Worm (Caenorhabditis elegans) whole organism, dauer: ENCODE data around the gene srh-111.
"Not testable (repeated sequence)": the region's sequence is repeated elsewhere in the genome, so short reads cannot be mapped to it uniquely, and the experiment has no call there.

Experiments used
- unc-62 ChIP-seq: sonication (generic microtip); optimal IDR thresholded peaks from 2 replicates; lab custom pipeline; 2017; ENCODE audit warnings: missing biosample characterization, missing genetic modification reagents, missing genetic modification characterization

The srh-111 gene

DNA sequence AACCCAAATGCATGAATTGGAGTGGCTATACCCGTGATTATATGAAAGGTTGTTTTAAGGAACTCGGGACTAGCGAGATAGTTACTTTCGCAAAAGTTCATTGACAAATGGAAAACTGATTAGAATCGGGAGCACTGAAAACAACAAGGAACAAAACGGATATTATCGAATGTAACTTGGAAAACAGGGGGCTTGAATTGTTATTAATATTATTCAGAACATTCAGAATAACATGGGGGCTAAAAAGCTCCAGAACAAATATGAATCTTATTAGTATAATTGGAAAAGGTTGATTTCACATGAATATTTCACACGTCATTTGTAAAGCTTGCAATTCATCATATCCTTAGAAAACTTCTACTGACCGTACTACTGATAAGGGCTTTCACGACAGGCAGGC is 13.4 kb downstream of the srh-111 start, which contains the start of gene srh-235:
TSS of gene srh-235 (minus strand) at position 101 of the 400 bp plus-strand sequence.
- no peak for TF ChIP-seq unc-62

DNA sequence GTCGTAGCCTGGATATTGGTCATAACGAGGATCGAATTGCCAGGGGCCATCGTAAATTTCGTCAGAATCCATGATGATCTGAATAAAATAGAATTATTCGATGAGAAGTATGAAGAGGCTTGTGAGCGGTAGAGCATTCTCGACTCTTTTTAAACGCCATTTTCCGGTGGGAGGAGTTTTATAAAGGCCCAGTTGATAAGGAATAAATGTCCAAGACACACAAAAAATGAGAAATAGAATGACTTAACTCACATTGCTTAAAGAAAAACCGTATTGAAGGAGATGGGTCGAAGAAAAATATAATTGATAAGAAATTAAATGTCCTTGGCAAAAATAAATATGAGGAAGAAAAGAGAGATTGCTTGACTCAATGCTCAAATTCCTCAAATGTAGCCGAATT is 15.8 kb downstream of the srh-111 start, which contains the start of gene F20E11.17:
TSS of gene F20E11.17 (minus strand) at position 101 of the 400 bp plus-strand sequence.
- TF ChIP-seq unc-62: no peak

DNA sequence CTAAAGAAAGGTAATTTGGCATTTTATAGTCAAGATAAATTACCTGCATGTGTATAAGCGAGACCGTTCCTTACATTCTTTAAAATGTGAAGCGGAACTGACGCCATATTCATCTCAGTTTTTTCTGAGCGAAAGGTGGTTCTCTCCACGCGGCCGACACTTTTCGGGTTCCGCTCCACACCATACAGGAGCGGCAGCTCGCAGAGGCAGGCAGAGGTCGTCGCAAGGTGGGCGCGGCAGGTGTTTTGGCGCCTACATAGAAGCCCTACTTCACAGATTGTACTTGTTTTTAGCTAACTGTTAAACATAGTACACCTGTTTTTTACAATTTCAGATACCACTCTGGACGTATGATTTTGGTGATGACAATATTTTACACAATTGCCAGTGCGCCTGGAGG is 17.1 kb downstream of the srh-111 start:
- no peak for TF ChIP-seq unc-62

- no peak for TF ChIP-seq unc-62
Observed at ce11 chrV:17466751-17467150, 18.2 kb downstream of the srh-111 start, which contains the start of gene srw-72. srw-72 (plus strand) TSS chrV:17467051.

- not testable (repeated sequence) for TF ChIP-seq unc-62
Observed at ce11 chrV:17464278-17464677, 20.7 kb downstream of the srh-111 start, which contains the start of gene F20E11.7. F20E11.7 (plus strand) TSS chrV:17464578.

DNA sequence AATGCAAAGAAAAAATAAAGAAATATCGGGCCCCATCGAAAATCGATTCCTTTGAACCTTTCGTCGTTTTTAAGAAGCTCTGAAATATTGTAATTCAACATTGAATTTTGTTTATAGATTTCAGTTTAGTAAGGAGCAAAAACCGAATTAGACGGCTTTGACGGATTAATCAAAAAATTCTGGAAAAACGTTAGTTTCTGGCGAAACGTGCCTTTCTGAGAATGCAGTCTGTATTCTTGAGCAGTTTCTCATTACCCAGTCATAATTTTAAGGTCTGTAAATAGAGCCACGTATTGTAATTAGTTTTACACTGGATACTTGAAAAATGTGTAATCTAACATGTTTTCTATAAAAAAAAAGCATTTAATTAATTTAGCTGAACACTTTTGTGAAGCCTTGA is 24.9 kb downstream of the srh-111 start, which contains the start of gene srz-48:
TSS of gene srz-48 (minus strand) at position 101 of the 400 bp plus-strand sequence.
- TF ChIP-seq unc-62: no peak

- no peak for TF ChIP-seq unc-62
Observed at ce11 chrV:17458069-17458468, 26.9 kb downstream of the srh-111 start, which contains the start of gene str-200. str-200 (minus strand) TSS chrV:17458169.

DNA sequence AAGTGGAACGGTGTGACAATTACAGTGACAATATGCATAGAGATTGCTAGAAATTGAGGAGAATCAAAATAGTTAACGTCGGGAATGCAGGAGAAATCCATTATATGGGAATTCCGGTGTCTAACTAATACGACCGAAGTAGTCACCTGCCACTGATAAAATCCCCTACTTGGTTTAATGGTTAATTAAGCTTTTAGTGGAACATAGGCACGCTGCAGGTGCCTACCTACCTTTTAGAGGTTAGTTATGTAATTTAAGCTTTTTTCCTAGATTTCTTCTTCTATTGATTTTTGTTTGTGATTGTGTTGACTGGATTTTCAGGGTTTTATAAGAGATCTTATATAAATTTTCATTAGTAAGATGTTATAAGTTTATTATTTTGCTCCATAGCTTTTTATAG is 28.8 kb downstream of the srh-111 start, which contains the start of gene srh-203:
TSS of gene srh-203 (minus strand) at position 101 of the 400 bp plus-strand sequence.
- TF ChIP-seq unc-62: not testable (repeated sequence)

ce11 chrV:17449836-17450235 is 35.1 kb downstream of the srh-111 start:
- TF ChIP-seq unc-62: no peak

- no peak for TF ChIP-seq unc-62
Observed at ce11 chrV:17439406-17439805, 45.6 kb downstream of the srh-111 start, which contains the start of gene srh-154. srh-154 (plus strand) TSS chrV:17439706.

- TF ChIP-seq unc-62: no peak
Observed at ce11 chrV:17438317-17438716, 46.7 kb downstream of the srh-111 start, which contains the start of gene srsx-2. srsx-2 (minus strand) TSS chrV:17438417.

DNA sequence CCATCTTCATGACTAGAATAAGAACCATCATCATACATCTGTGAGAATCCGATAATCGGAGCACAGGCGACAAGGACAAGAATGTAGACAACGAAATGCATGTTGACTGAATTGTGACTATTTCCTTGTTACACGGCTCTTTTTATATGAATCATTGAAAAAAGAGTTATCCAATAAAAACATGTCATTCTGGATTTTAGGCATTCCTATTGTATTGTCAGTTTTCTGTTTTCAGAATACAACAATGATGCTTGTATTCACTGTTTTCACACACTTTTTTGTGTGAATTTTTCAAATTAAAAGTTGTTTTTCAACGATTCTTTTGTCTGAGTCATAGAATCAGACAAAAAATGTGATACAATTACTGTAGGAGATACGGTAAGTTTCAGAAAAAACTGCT is 48.5 kb downstream of the srh-111 start, which contains the start of gene F20E11.18:
TSS of gene F20E11.18 (minus strand) at position 101 of the 400 bp plus-strand sequence.
- TF ChIP-seq unc-62: no peak
